Fruit fly (Drosophila melanogaster) Kc167 (cell line): ENCODE results near the gene CG4733.

Source experiments
- Myc ChIP-seq: fragments of >200 bp; optimal IDR thresholded peaks from 2 replicates; lab custom pipeline; 2017; ENCODE audit warnings: missing external identifiers
- Sin3A ChIP-seq: fragments of >200 bp; optimal IDR thresholded peaks from 2 replicates; lab custom pipeline; 2018; ENCODE audit warnings: missing external identifiers
- h ChIP-seq: fragments of >200 bp; optimal IDR thresholded peaks from 3 replicates; lab custom pipeline; 2018; ENCODE audit warnings: missing external identifiers
- insv ChIP-seq: fragments of >200 bp; optimal IDR thresholded peaks from 3 replicates; lab custom pipeline; 2018; ENCODE audit warnings: missing external identifiers
- psq ChIP-seq: fragments of >200 bp; optimal IDR thresholded peaks from 2 replicates; lab custom pipeline; 2017; ENCODE audit warnings: missing external identifiers
- ttk ChIP-seq: sonication (Bioruptor generic); optimal IDR thresholded peaks from 2 replicates; lab custom pipeline; 2017; ENCODE audit warnings: missing external identifiers

CG4733 gene

DNA sequence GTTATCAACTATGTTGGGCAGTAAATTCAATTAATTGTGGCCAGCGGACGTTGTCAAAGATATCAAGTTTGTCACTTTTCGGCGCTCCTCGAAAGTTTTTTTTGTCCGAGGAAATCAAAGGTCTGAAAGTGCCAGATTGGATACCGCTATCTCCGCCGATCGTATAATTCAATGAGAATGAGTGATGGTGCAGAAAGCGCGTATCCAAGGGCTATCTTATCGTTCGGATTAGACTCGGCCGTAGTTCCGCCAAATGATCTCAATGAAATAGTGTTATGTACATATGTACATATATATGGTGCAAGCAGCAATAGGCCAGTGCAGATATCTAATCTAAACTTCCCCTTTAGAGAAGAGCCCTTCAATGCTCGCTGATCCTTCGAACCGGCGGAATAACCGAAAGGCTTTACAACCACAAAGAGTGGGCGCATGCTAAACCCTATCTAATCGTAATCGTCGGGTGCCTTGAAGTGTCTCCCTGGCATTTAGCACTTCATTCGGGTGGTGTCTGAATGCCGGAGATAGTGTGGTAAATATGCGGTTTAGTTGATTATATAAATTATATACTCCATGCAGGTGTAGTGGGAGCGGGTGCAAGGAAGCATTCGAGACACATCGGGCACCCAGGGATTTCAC, 17.3 kb upstream of the CG4733 start:
- no peak for TF ChIP-seq Sin3A (lab: Kevin White, UChicago)
- no peak for TF ChIP-seq ttk
- no peak for TF ChIP-seq insv (lab: Kevin White, UChicago)
- TF ChIP-seq Myc (lab: Kevin White, UChicago), result no peak
- no peak for TF ChIP-seq h (lab: Kevin White, UChicago)
- TF ChIP-seq psq (lab: Kevin White, UChicago), result no peak

DNA sequence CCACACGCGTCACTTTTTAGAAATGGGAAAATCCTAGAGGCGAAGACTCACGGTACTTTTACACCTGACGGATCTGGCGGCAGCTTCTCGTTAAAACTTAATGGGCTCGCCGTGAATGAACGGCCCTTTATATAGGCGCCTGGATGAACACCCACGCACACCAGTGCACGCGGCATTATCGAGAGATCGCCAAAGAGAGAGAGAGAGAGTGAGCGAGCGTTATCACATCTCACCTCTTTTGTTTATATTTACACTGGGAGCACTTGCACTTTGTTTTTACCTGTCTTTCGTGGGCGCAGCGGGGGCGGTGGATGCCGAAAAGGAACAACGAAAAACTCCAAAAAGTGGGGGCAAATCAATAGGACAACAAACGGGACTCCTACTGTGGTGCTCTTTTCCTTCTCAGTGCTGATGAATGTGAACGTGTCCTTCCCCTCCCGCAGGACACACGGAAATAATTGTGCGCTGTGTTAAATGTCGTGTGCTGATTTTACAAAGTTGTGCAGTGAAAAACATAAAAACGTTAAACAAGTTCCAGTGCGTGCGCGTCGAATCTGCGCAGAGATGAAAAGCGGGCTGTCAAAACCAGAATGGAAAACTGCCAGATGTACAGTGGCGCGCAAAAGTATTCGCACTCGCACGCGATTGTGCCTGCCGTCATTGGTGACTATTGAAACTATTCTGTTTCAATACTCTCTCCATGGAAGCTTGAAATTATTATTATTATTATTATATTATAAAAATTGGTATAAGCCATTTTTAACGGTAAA, 15.2 kb upstream of the CG4733 start, which contains the start of gene Mrp5:
Gene Mrp5, minus strand, starts transcription at position 561 of the 770 bp plus-strand sequence.
- TF ChIP-seq psq (lab: Kevin White, UChicago) (no peak), ttk (no peak), Myc (lab: Kevin White, UChicago) (no peak), Sin3A (lab: Kevin White, UChicago) (no peak), insv (lab: Kevin White, UChicago) (no peak), h (lab: Kevin White, UChicago) (no peak)

DNA sequence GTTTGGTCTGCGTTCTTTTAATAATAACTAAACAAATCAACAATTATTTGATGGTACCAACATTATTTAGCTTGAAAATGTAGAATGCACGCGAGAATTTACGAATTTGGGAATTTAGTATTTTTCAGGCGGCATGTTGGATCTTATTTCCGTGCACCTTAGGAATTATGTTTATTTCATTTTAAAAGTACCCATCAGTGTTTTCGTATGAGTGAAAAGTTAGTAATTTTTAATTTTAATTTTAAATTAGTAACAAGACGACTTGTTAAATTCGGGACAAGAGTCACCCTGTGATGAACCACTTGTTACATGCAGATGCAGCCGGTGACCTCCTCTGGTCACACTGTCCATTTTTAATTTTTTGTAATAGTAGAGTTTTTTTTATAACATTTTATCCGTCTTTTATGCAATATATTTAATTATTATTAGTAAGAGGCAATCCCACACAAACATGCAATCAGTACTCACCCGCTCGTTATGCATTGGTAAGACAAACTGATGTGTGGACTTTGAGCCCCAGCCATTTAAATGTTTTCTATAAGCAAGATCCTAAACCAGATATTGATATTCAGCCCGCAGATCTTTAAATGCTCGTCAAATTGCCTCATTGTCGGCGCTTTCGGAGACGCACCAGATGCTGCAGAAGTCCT, 12.9 kb upstream of the CG4733 start, which contains the start of the genes CG17186 and Arc42:
Gene CG17186, minus strand, starts transcription at position 88 of the 650 bp plus-strand sequence.
Gene Arc42, plus strand, starts transcription at position 311 of the 650 bp plus-strand sequence.
- TF ChIP-seq h (lab: Kevin White, UChicago), result no peak
- TF ChIP-seq psq (lab: Kevin White, UChicago), result no peak
- TF ChIP-seq Sin3A (lab: Kevin White, UChicago), result no peak
- TF ChIP-seq Myc (lab: Kevin White, UChicago), result no peak
- TF ChIP-seq ttk, result no peak
- no peak for TF ChIP-seq insv (lab: Kevin White, UChicago)

DNA sequence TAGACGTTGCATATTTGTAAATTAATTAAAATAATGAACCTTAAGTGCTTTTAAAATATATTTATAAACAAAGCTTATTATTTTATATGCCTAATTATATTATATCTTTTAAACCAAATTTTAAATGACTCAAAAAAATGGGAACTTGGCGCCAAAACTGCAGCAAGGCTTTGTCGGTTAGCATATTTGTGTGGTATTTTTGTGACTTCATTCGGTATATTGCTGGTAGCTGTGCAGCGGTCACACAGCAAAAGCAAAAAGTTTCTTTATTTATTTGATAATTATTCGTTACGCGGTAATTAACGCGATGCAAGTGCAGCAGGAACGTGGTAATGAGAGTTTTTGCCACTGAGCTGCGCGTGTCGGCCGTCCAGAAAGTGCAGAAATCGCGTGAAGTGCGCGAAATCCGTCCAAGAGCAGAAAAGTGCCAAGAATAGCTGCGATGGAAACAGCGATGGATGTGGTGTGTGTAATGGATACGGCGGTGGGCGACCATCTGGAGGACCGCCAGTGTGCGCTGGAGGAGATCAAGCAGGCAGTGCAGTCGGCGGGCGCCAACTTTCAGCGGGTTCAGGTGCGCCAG, 10.9 kb upstream of the CG4733 start, which contains the start of gene Ask1:
Gene Ask1, plus strand, starts transcription at position 250 of the 583 bp plus-strand sequence.
- TF ChIP-seq insv (lab: Kevin White, UChicago) (no peak), h (lab: Kevin White, UChicago) (no peak), psq (lab: Kevin White, UChicago) (no peak)

DNA sequence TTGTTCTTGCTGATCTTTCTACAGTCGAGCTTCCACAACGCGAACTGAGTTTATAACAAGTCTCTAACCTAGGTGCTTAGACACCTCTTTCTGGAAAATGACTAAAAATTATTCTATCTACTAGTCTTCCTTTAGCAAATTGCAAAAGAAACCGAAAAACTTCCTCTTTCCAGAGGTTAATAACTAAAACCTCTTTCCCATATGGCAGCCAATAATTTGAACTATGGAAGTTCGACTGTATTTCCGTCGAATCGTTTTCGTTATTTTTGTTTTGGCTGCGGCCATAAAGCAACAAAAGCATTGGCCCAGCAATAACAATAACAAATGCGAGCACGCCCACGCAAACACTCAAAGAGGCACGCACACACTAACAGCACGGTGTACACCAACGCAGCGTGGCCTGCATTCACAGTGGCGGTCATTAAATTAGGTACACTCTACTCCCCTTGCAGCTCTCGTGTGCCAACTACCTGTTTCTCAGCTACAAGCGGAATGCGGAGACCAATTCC, 10.0 kb upstream of the CG4733 start:
- TF ChIP-seq insv (lab: Kevin White, UChicago), result no peak
- TF ChIP-seq Sin3A (lab: Kevin White, UChicago), result no peak
- no peak for TF ChIP-seq ttk
- no peak for TF ChIP-seq psq (lab: Kevin White, UChicago)
- no peak for TF ChIP-seq h (lab: Kevin White, UChicago)
- no peak for TF ChIP-seq Myc (lab: Kevin White, UChicago)

DNA sequence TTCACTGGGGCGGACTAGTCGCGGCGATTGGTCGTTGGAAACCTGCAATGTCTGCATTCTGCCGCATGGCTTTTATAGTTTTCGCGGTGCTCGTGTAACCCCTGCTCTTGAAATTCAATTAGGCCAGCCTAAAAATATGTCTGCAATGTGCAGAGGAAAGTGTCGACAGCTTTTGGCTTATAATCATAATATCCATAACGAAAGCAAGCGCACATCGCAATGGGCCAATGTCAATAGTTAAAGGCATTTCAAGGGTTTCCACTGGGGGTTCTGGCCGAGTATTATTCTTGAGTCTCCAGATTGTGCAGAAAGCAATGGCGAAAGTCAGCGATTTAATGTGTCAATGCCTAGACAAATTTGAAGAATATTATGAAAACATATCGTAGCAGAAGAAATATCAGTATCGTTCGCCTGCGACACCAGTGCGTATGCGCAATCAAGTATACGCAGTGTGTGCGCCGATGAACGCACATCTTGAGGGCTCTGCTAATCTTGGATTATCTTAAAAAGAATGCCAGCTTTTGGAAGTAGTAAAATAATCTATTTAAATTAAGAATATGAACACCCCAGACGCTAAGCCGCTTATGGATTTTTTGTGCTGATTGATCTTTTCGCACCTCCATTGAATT, 2.2 kb upstream of the CG4733 start, which contains the start of gene ninaE:
Gene ninaE, minus strand, starts transcription at position 51 of the 629 bp plus-strand sequence.
- no peak for TF ChIP-seq psq (lab: Kevin White, UChicago)

DNA sequence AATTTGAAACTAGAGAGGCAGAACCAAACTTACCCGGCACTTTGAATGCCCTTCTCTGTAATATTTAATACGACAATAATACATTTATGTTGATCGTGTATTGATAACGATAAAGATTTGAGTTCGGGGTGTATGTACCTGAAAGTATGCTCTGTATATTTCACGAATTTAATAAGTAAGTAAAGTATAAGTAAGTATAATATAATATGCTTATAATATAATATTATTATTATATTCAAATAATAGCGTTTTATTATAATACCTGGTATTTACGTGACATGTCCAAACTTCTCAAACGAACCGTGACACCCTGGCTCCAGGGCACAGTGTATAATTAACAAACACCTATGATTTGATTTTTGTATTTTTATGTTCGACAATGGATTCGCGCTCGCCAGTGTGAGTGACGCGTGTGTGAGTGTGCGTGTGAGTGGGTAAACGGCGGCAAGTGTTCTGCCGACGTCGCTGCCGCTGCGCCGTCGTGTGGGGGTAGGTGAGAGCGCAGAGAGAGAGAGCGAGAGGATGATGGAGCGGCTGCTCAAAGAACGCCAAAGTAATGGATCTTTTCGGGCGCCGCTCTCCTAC, 794 bp upstream of the CG4733 start:
- TF ChIP-seq Myc (lab: Kevin White, UChicago) (no peak), h (lab: Kevin White, UChicago) (no peak), Sin3A (lab: Kevin White, UChicago) (no peak), ttk (no peak), insv (lab: Kevin White, UChicago) (no peak), psq (lab: Kevin White, UChicago) (no peak)

DNA sequence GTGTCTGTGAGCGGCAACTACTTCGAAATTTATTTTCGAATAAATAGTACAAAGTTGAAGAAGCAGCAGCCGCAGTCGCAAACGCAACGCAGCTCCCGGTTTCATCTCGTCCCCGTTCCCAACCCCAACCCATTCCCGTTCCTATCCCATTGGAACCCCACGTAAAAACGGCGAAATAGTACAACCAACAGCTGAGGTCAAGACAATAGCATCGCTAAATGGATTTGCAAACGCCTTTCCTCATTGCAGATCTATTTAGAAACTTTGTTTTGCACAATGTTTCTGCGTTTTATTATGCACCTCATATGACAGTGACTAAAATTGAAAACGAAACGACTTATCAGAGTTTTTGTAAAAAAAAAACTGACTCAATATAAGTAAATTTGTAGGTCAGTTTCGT, 874 bp downstream of the CG4733 start:
- TF ChIP-seq Myc (lab: Kevin White, UChicago) (no peak), ttk (no peak), Sin3A (lab: Kevin White, UChicago) (no peak), insv (lab: Kevin White, UChicago) (no peak), h (lab: Kevin White, UChicago) (no peak), psq (lab: Kevin White, UChicago) (no peak)

DNA sequence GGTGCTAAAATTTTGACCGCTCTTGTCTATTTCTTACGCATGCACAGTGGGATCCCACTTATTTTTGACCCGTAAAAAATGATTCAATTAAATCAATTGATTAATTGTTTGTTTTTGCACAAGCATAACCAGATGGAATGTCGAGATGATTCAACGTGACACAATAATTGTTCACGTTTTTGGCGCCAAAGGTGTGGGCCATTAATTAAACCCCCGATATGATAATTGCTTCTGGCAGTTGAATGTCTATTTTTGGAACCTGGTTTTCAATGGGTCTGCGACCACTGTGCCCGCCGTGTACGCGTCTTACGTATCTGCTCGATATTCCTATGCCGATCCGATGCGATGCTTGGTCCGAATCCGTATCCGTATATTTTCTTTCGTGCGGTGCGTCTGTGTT, 1.6 kb downstream of the CG4733 start:
- TF ChIP-seq insv (lab: Kevin White, UChicago), result no peak
- TF ChIP-seq Sin3A (lab: Kevin White, UChicago), result no peak
- TF ChIP-seq psq (lab: Kevin White, UChicago), result no peak
- TF ChIP-seq h (lab: Kevin White, UChicago), result no peak
- no peak for TF ChIP-seq ttk
- TF ChIP-seq Myc (lab: Kevin White, UChicago), result no peak

DNA sequence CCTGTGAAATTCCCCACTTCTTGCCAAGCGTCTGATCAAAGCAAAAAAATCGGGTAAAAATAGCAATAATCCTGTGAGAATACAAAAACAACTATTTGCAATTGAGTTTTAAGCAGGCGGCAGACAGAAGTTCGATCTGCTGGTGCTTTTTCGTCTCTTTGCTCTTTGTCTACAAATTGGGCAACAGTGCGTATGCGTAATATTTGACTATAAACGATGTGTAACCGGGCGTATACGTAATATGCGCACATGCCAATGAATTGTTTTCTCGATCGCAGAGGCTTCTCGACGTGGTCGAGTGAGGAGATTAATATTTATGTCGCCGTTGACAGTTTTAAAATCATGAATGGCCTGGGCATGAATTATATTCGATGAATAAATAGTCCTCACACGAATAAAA, 4.8 kb downstream of the CG4733 start:
- TF ChIP-seq psq (lab: Kevin White, UChicago) (no peak), Sin3A (lab: Kevin White, UChicago) (no peak)
